Fruit fly (Drosophila melanogaster) whole organism, pupa: ENCODE measurements around the gene CG31407.

Experiments used
- CG10348 ChIP-seq: fragments of 200-800 bp; sonication (Bioruptor generic); IDR thresholded peaks from 2 replicates; pipeline ENCODE4 v1.3.6; 2022; ENCODE audit warnings: missing biosample characterization, missing genetic modification characterization
- CG8159 ChIP-seq: fragments of 200-800 bp; sonication (Bioruptor generic); optimal IDR thresholded peaks from 3 replicates; lab custom pipeline; 2018; ENCODE audit warnings: missing biosample characterization, mild to moderate bottlenecking, missing genetic modification characterization, moderate library complexity

DNA sequence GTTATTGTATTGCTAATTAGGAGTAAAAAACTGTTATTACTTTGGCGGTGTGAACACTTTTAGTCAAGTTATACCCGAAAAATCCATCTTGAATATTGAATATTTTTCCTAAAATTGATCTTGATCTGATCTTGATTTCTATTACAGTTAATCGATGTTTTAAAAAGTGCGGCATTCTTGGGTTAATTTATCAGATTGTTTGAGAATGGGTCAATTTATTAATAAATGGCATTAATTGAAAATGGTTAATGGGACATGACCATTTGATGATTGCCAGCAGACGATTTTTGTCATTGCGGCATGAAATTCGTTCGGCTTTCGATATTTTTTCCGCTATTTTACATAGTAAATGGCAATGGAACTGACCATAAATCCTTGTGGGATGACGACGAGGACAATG, 38.8 kb upstream of the CG31407 start, which contains the start of gene CG33631:
- TF ChIP-seq CG10348 (GFP tag; lab: Robert Waterston, UW) (no peak), CG8159 (tag; lab: Kevin White, UChicago) (no peak)
